Fruit fly (Drosophila melanogaster): ENCODE measurements around the gene SA1.

SA1 gene

DNA sequence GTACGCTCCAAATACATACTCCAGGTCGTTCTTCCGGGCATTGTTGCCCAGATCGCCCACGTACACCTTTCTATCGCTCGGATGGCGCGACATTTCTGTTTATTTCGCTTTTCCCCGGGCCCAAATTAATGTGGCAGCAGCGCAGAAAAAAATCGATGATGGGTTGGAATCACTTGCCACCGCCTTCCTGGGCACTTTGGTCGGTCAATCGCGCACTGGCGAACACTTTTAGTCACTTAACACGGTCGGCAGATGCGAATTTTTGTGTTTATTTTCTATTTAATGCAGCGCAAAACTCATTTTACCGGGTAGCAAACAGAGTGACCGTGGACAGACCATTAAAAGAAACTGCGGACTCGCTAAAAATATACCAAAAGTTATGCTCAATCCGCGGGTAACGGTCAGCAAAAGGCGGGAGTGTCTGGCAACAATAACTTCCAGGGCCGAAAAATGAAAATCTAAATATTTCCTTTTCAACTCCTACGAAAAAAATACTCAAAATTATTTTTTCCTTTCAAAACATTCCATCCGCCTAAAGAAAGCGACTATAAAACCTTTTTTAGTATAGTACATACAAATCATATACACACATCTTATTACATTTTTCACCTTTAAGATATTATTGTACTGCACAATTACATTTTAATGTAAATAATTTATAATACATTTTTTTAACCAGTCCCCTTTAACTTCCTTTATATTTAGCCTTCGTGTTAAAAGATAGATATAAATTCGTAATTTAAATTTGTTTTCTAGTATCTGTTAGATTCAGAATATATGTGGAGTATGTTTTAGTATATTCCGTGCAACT is 30.2 kb upstream of the SA1 start, which contains the start of gene x16 (continued):
- TF ChIP-seq insv (GFP tag; optimal IDR thresholded peaks at IDR 0.05), result no peak
- TF ChIP-seq CG9932 (GFP tag; IDR thresholded peaks at IDR 0.05), result peak; percentile 37; the same call in 1 of the 2 replicates
- TF ChIP-seq BEAF-32 (GFP tag; optimal IDR thresholded peaks at IDR 0.05), result peak; percentile 37
- peak; percentile 29 for TF ChIP-seq hkb (optimal IDR thresholded peaks at IDR 0.05)
- no peak for TF ChIP-seq hkb (GFP tag; IDR thresholded peaks at IDR 0.05)
- TF ChIP-seq CG14710 (tag; optimal IDR thresholded peaks at IDR 0.05), result peak; percentile 50
- peak; percentile 56 for TF ChIP-seq pzg (GFP tag; optimal IDR thresholded peaks at IDR 0.05)
- TF ChIP-seq Xbp1 (GFP tag; optimal IDR thresholded peaks at IDR 0.05), result peak; percentile 10
- TF ChIP-seq Poxn (GFP tag; IDR thresholded peaks at IDR 0.05), result no peak
- no peak for TF ChIP-seq CG8388 (GFP tag; optimal IDR thresholded peaks at IDR 0.05)
- peak; percentile 36; the same call in 1 of the 2 replicates for TF ChIP-seq CG3847 (GFP tag; IDR thresholded peaks at IDR 0.05)

DNA sequence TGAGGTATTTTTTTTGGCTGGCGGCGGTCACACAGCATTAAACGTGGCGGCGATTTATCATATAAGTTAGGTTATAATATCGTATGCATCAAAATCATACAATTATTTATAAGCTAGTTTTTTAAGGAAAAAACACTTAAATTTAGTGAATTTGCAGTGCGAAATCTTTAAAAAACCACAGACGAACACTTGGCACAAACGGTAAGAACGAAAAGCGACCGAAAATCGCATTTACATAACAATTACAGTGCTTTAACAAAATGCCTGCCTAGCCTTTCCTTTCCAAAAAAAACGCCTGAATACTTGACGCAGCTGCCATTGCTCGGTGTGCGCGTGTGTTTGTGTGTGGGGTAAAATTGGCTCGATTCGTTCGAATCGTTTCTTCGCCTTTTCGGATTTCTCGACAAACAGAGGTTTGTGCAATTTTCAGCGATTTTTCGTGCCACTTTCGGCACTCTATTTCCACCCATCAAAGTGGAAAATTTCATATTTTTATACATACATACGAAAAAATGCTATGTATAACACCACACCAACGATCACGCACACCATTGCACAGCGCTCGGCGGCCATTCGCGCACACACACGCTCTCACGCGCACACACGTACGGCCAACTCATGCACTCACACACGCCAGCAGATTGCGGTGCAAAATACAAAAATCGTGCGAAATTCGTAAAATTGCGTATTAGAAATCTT is 29.4 kb upstream of the SA1 start, which contains the start of gene Hrb27C:
Gene Hrb27C (plus strand): TSS at position 44 of the 699 bp plus-strand sequence.
- TF ChIP-seq Hmr (GFP tag; optimal IDR thresholded peaks at IDR 0.05) (peak; percentile 10), gfzf (GFP tag; optimal IDR thresholded peaks at IDR 0.05) (peak; percentile 26), fd64A (GFP tag; optimal IDR thresholded peaks at IDR 0.05) (no peak), dm (GFP tag; optimal IDR thresholded peaks at IDR 0.05) (peak; percentile 66), CG32767 (GFP tag; IDR thresholded peaks at IDR 0.05) (peak; percentile 91), bbx (GFP tag; IDR thresholded peaks at IDR 0.05; ENCODE audit: partially characterized antibody) (peak; percentile 53; the same call in 1 of the 2 replicates), Hr39 (optimal IDR thresholded peaks at IDR 0.05) (peak; percentile 50), CG10209 (GFP tag; optimal IDR thresholded peaks at IDR 0.05) (no peak), cg (GFP tag; optimal IDR thresholded peaks at IDR 0.05) (peak; percentile 97), CG5245 (GFP tag; optimal IDR thresholded peaks at IDR 0.05) (no peak), CG3065 (GFP tag; optimal IDR thresholded peaks at IDR 0.05) (no peak), Ada2b (GFP tag; IDR thresholded peaks at IDR 0.05) (no peak), CG17568 (GFP tag; optimal IDR thresholded peaks at IDR 0.05) (peak; percentile 11), CG8924 (tag; optimal IDR thresholded peaks at IDR 0.05) (peak; percentile 15), salm (tag; optimal IDR thresholded peaks at IDR 0.05) (peak; percentile 9), Dbx (GFP tag; IDR thresholded peaks at IDR 0.05) (peak; percentile 50; the same call in 1 of the 3 replicates), rib (GFP tag; IDR thresholded peaks at IDR 0.05) (peak; percentile 81), CG1233 (GFP tag; optimal IDR thresholded peaks at IDR 0.05) (no peak), D19B (GFP tag; optimal IDR thresholded peaks at IDR 0.05) (no peak), Ravus (GFP tag; IDR thresholded peaks at IDR 0.05) (no peak), Rx (GFP tag; IDR thresholded peaks at IDR 0.05) (no peak), Nf-YC (tag; optimal IDR thresholded peaks at IDR 0.05) (peak; percentile 43), sqz (GFP tag; optimal IDR thresholded peaks at IDR 0.05) (peak; percentile 57), HmgD (GFP tag; optimal IDR thresholded peaks at IDR 0.05) (no peak), CG13624 (GFP tag; optimal IDR thresholded peaks at IDR 0.05) (peak; percentile 54), al (GFP tag; IDR thresholded peaks at IDR 0.05) (no peak), Adf1 (GFP tag; IDR thresholded peaks at IDR 0.05) (0 out of 2 replicates have a peak, but pooled peaks have one; percentile 7), CG15601 (tag; optimal IDR thresholded peaks at IDR 0.05) (no peak), phol (tag; optimal IDR thresholded peaks at IDR 0.05) (peak; percentile 12), chm (GFP tag; IDR thresholded peaks at IDR 0.05) (peak; percentile 66), CrebB (tag; optimal IDR thresholded peaks at IDR 0.05) (no peak), chinmo (GFP tag; IDR thresholded peaks at IDR 0.05; ENCODE audit: partially characterized antibody) (0 out of 4 replicates have a peak, but pooled peaks have one; percentile 60), MESR4 (GFP tag; optimal IDR thresholded peaks at IDR 0.05) (peak; percentile 68), tap (tag; optimal IDR thresholded peaks at IDR 0.05) (no peak), CG17912 (GFP tag; optimal IDR thresholded peaks at IDR 0.05) (no peak), CG17385 (GFP tag; optimal IDR thresholded peaks at IDR 0.05) (peak; percentile 1)

Measured in whole organism, embryonic.